Worm (Caenorhabditis elegans) whole organism, L1 larva: Measurements from ENCODE around the gene E04D5.5.

Source experiments
- ama-1 ChIP-seq: fragments of 150-350 bp; optimal IDR thresholded peaks from 2 replicates; lab custom pipeline; 2014
- blmp-1 ChIP-seq: fragments of 150-350 bp; optimal IDR thresholded peaks from 2 replicates; lab custom pipeline; 2014; ENCODE audit warnings: missing biosample characterization, missing genetic modification characterization
- egl-27 ChIP-seq, 2 experiments: fragments of 150-350 bp in 1 of 2; sonication (generic microtip); optimal IDR thresholded peaks; 3 replicates each; lab custom pipeline; 2017 to 2018; ENCODE audit warnings: missing biosample characterization in 2 of 2, missing genetic modification characterization in 2 of 2, missing genetic modification reagents in 2 of 2
- fkh-10 ChIP-seq: sonication (generic microtip); optimal IDR thresholded peaks from 2 replicates; lab custom pipeline; 2017; ENCODE audit warnings: missing biosample characterization, missing genetic modification reagents, missing genetic modification characterization
- hlh-4 ChIP-seq: sonication (generic microtip); optimal IDR thresholded peaks from 2 replicates; lab custom pipeline; 2016; ENCODE audit warnings: mild to moderate bottlenecking, missing genetic modification characterization, missing compliant biosample characterization
- jun-1 ChIP-seq: fragments of 150-350 bp; optimal IDR thresholded peaks from 2 replicates; lab custom pipeline; 2014; ENCODE audit warnings: missing biosample characterization, missing genetic modification reagents, missing genetic modification characterization
- lin-13 ChIP-seq: fragments of 150-350 bp; optimal IDR thresholded peaks from 2 replicates; lab custom pipeline; 2014; ENCODE audit warnings: missing biosample characterization, missing genetic modification reagents, missing genetic modification characterization
- lir-3 ChIP-seq: sonication (generic microtip); optimal IDR thresholded peaks from 2 replicates; lab custom pipeline; 2016; ENCODE audit warnings: mild to moderate bottlenecking, missing genetic modification characterization, moderate library complexity, missing compliant biosample characterization; ENCODE audit not compliant: poor library complexity
- nhr-12 ChIP-seq: sonication (generic microtip); optimal IDR thresholded peaks from 2 replicates; lab custom pipeline; 2017; ENCODE audit warnings: missing biosample characterization, missing genetic modification characterization
- snpc-4 ChIP-seq: fragments of 150-350 bp; optimal IDR thresholded peaks from 2 replicates; lab custom pipeline; 2014; ENCODE audit warnings: missing biosample characterization, missing genetic modification characterization
- tbx-2 ChIP-seq: sonication (generic microtip); optimal IDR thresholded peaks from 2 replicates; lab custom pipeline; 2016; ENCODE audit warnings: missing genetic modification characterization, missing compliant biosample characterization
- tlp-1 ChIP-seq: fragments of 150-350 bp; optimal IDR thresholded peaks from 2 replicates; lab custom pipeline; 2014; ENCODE audit warnings: missing biosample characterization, missing genetic modification characterization
- unc-62 ChIP-seq: fragments of 150-350 bp; optimal IDR thresholded peaks from 2 replicates; lab custom pipeline; 2014; ENCODE audit warnings: missing biosample characterization, missing genetic modification reagents, missing genetic modification characterization
- ztf-11 ChIP-seq, 2 experiments: sonication (generic microtip); optimal IDR thresholded peaks; 2 replicates each; lab custom pipeline; 2016 to 2017; ENCODE audit warnings: missing genetic modification characterization in 2 of 2, missing biosample characterization in 1 of 2, missing compliant biosample characterization in 1 of 2

ce11 chrII:10377901-10378300, 33.2 kb upstream of the E04D5.5 start:
- TF ChIP-seq jun-1 (tag; lab: Kevin White, UChicago) (no peak), ztf-11 (tag; optimal IDR thresholded peaks at IDR 0.05; lab: Kevin White, UChicago) (no peak), blmp-1 (tag; lab: Kevin White, UChicago) (peak; percentile 78), fkh-10 (GFP tag; lab: Kevin White, UChicago) (no peak), tbx-2 (tag; lab: Kevin White, UChicago) (no peak), unc-62 (GFP tag; lab: Kevin White, UChicago) (no peak), ama-1 (lab: Kevin White, UChicago) (no peak), hlh-4 (no peak), lir-3 (tag; lab: Kevin White, UChicago) (no peak), snpc-4 (tag; lab: Kevin White, UChicago) (no peak), nhr-12 (no peak), lin-13 (GFP tag; lab: Kevin White, UChicago) (no peak), tlp-1 (tag; lab: Kevin White, UChicago) (no peak), egl-27 (tag; optimal IDR thresholded peaks at IDR 0.05; lab: Kevin White, UChicago) (no peak)
